Fruit fly (Drosophila melanogaster) whole organism, wandering third instar larva: ENCODE measurements around the gene CG11905.

Experiments used
- Abd-B ChIP-seq: fragments of >200 bp; optimal IDR thresholded peaks from 2 replicates; lab custom pipeline; 2017; ENCODE audit warnings: missing biosample characterization, missing genetic modification characterization
- woc ChIP-seq: sonication (Bioruptor generic); optimal IDR thresholded peaks from 2 replicates; lab custom pipeline; 2016; ENCODE audit warnings: missing biosample characterization, mild to moderate bottlenecking, missing genetic modification characterization

DNA sequence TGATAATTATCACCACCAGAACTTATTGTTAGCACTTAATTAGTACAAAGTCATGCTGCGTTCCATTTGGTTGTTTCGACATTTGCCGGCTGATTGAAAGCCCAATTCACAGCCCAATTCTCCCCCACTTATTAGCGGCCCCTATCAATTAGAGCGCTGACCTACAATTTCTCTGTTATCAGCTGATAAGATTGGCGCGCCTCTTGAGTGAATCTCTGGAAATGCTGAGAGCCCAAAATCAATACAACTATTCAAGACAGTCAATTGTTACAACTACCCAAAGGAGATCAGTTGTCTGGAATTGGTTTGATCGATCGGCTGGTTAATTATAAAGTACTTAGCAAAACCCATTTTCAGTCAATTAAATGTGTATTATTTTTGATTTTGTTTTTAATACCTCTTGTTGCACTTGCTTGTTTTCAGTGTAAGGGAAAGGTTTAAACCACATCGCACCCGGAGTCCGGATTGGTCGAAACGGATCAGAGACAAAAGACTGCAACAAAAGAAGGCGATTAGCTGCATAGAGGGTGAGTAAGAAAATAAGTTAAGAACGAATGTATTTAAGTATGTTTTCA, 49.6 kb upstream of the CG11905 start:
- no peak for TF ChIP-seq woc (GFP tag; lab: Kevin White, UChicago)
- no peak for TF ChIP-seq Abd-B (GFP tag; lab: Kevin White, UChicago)
